Worm (Caenorhabditis elegans) whole organism, mixed stage, embryonic: ENCODE results near the gene Y43F8C.16.

Experiments used
- M03D4.4 ChIP-seq: sonication (generic microtip); optimal IDR thresholded peaks from 2 replicates; lab custom pipeline; 2017; ENCODE audit warnings: mild to moderate bottlenecking, missing genetic modification characterization, missing compliant biosample characterization
- bed-3 ChIP-seq: fragments of 200-800 bp; sonication (Bioruptor generic); optimal IDR thresholded peaks from 3 replicates; lab custom pipeline; 2018; ENCODE audit warnings: mild to moderate bottlenecking, missing genetic modification characterization, moderate library complexity, missing compliant biosample characterization
- ceh-39 ChIP-seq: fragments of 150-350 bp; optimal IDR thresholded peaks from 2 replicates; lab custom pipeline; 2014; ENCODE audit warnings: missing biosample characterization, missing genetic modification characterization
- ceh-43 ChIP-seq: fragments of 200-800 bp; sonication (Bioruptor generic); optimal IDR thresholded peaks from 2 replicates; lab custom pipeline; 2018; ENCODE audit warnings: mild to moderate bottlenecking, missing genetic modification characterization, moderate library complexity, missing compliant biosample characterization
- ceh-83 ChIP-seq: fragments of 200-800 bp; sonication (Bioruptor generic); optimal IDR thresholded peaks from 2 replicates; lab custom pipeline; 2018; ENCODE audit warnings: mild to moderate bottlenecking, missing genetic modification characterization, missing compliant biosample characterization
- ces-1 ChIP-seq: fragments of 150-350 bp; optimal IDR thresholded peaks from 2 replicates; lab custom pipeline; 2014; ENCODE audit warnings: missing biosample characterization, missing genetic modification reagents, missing genetic modification characterization
- cnd-1 ChIP-seq: fragments of 200-800 bp; sonication (Bioruptor generic); optimal IDR thresholded peaks from 2 replicates; lab custom pipeline; 2018; ENCODE audit warnings: mild to moderate bottlenecking, missing genetic modification characterization, missing compliant biosample characterization
- elt-1 ChIP-seq: sonication (generic microtip); optimal IDR thresholded peaks from 2 replicates; lab custom pipeline; 2017; ENCODE audit warnings: missing genetic modification characterization, mild to moderate bottlenecking, missing compliant biosample characterization, antibody characterized with exemption, moderate library complexity, borderline replicate concordance; ENCODE audit not compliant: insufficient read depth
- elt-3 ChIP-seq: fragments of 150-350 bp; optimal IDR thresholded peaks from 2 replicates; lab custom pipeline; 2014; ENCODE audit warnings: missing biosample characterization, missing genetic modification characterization
- ham-2 ChIP-seq: fragments of 200-800 bp; sonication (Bioruptor generic); optimal IDR thresholded peaks from 2 replicates; lab custom pipeline; 2018; ENCODE audit warnings: mild to moderate bottlenecking, missing genetic modification characterization, missing compliant biosample characterization
- lin-13 ChIP-seq: fragments of 150-350 bp; optimal IDR thresholded peaks from 2 replicates; lab custom pipeline; 2014; ENCODE audit warnings: missing biosample characterization, missing genetic modification characterization
- lsy-2 ChIP-seq: fragments of 150-350 bp; optimal IDR thresholded peaks from 2 replicates; lab custom pipeline; 2014; ENCODE audit warnings: missing biosample characterization, missing genetic modification characterization
- mab-5 ChIP-seq: fragments of 150-350 bp; optimal IDR thresholded peaks from 2 replicates; lab custom pipeline; 2014; ENCODE audit warnings: missing biosample characterization, missing genetic modification characterization
- mep-1 ChIP-seq: fragments of 150-350 bp; optimal IDR thresholded peaks from 2 replicates; lab custom pipeline; 2017; ENCODE audit warnings: missing biosample characterization, missing genetic modification reagents, missing genetic modification characterization, inconsistent platforms
- mls-2 ChIP-seq: sonication (generic microtip); optimal IDR thresholded peaks from 2 replicates; lab custom pipeline; 2016; ENCODE audit warnings: mild to moderate bottlenecking, missing genetic modification characterization, moderate library complexity, missing compliant biosample characterization
- nhr-12 ChIP-seq: fragments of 150-350 bp; optimal IDR thresholded peaks from 2 replicates; lab custom pipeline; 2014; ENCODE audit warnings: missing biosample characterization, missing genetic modification characterization
- nhr-237 ChIP-seq: fragments of 150-350 bp; optimal IDR thresholded peaks from 2 replicates; lab custom pipeline; 2014; ENCODE audit warnings: missing biosample characterization, missing genetic modification characterization
- nhr-28 ChIP-seq: fragments of 150-350 bp; optimal IDR thresholded peaks from 2 replicates; lab custom pipeline; 2014; ENCODE audit warnings: missing biosample characterization, missing genetic modification characterization
- nhr-76 ChIP-seq: sonication (generic microtip); optimal IDR thresholded peaks from 2 replicates; lab custom pipeline; 2017; ENCODE audit warnings: missing biosample characterization, missing genetic modification characterization
- pha-4 ChIP-seq: fragments of 150-350 bp; optimal IDR thresholded peaks from 2 replicates; lab custom pipeline; 2018; ENCODE audit warnings: missing biosample characterization, missing genetic modification reagents, missing genetic modification characterization
- sem-2 ChIP-seq: fragments of 200-800 bp; sonication (Bioruptor generic); optimal IDR thresholded peaks from 2 replicates; lab custom pipeline; 2018; ENCODE audit warnings: mild to moderate bottlenecking, missing genetic modification characterization, missing compliant biosample characterization
- snpc-4 ChIP-seq: fragments of 150-350 bp; optimal IDR thresholded peaks from 2 replicates; lab custom pipeline; 2014; ENCODE audit warnings: missing biosample characterization, missing genetic modification characterization
- sptf-1 ChIP-seq: sonication (generic microtip); optimal IDR thresholded peaks from 2 replicates; lab custom pipeline; 2017; ENCODE audit warnings: mild to moderate bottlenecking, missing genetic modification characterization, moderate library complexity, missing compliant biosample characterization
- tbx-8 ChIP-seq: fragments of 200-800 bp; sonication (Bioruptor generic); optimal IDR thresholded peaks from 2 replicates; lab custom pipeline; 2018; ENCODE audit warnings: mild to moderate bottlenecking, missing genetic modification characterization, moderate library complexity, missing compliant biosample characterization
- unc-120 ChIP-seq: sonication (generic microtip); optimal IDR thresholded peaks from 2 replicates; lab custom pipeline; 2017; ENCODE audit warnings: missing genetic modification characterization, missing compliant biosample characterization; ENCODE audit not compliant: poor library complexity, severe bottlenecking
- unc-39 ChIP-seq: fragments of 150-350 bp; optimal IDR thresholded peaks from 2 replicates; lab custom pipeline; 2014; ENCODE audit warnings: missing biosample characterization, missing genetic modification characterization
- unc-62 ChIP-seq: fragments of 150-350 bp; optimal IDR thresholded peaks from 2 replicates; lab custom pipeline; 2014; ENCODE audit warnings: missing biosample characterization, missing genetic modification reagents, missing genetic modification characterization
- zip-8 ChIP-seq: fragments of 150-350 bp; optimal IDR thresholded peaks from 2 replicates; lab custom pipeline; 2014; ENCODE audit warnings: missing biosample characterization, missing genetic modification characterization
- ztf-11 ChIP-seq: fragments of 150-350 bp; optimal IDR thresholded peaks from 2 replicates; lab custom pipeline; 2014; ENCODE audit warnings: missing biosample characterization, missing genetic modification characterization

Gene Y43F8C.16

ce11 chrV:19747144-19747543, 31.8 kb upstream of the Y43F8C.16 start:
- TF ChIP-seq mab-5 (tag; lab: Kevin White, UChicago) (no peak), lsy-2 (tag; lab: Kevin White, UChicago) (no peak), bed-3 (GFP tag; lab: Kevin White, UChicago) (no peak), tbx-8 (GFP tag; lab: Kevin White, UChicago) (no peak), ces-1 (GFP tag; lab: Kevin White, UChicago) (no peak), ceh-39 (tag; lab: Kevin White, UChicago) (no peak), elt-1 (tag; lab: Kevin White, UChicago) (no peak), mep-1 (tag; lab: Kevin White, UChicago) (no peak), snpc-4 (tag; lab: Kevin White, UChicago) (no peak), unc-120 (no peak), ceh-83 (GFP tag; lab: Kevin White, UChicago) (no peak), M03D4.4 (tag; lab: Kevin White, UChicago) (no peak), ham-2 (GFP tag; lab: Kevin White, UChicago) (no peak), unc-39 (no peak), sem-2 (GFP tag; lab: Kevin White, UChicago) (no peak), ztf-11 (no peak)

- no peak for TF ChIP-seq nhr-12 (tag; lab: Kevin White, UChicago)
- TF ChIP-seq bed-3 (GFP tag; lab: Kevin White, UChicago): no peak
- no peak for TF ChIP-seq ceh-39 (tag; lab: Kevin White, UChicago)
- TF ChIP-seq nhr-237 (tag; lab: Kevin White, UChicago): no peak
- TF ChIP-seq lsy-2 (tag; lab: Kevin White, UChicago): no peak
- TF ChIP-seq unc-120: no peak
- no peak for TF ChIP-seq mep-1 (tag; lab: Kevin White, UChicago)
- no peak for TF ChIP-seq lin-13 (tag; lab: Kevin White, UChicago)
- TF ChIP-seq, all 35 proteins: peak for 0
Observed at ce11 chrV:19745852-19746251, 30.5 kb upstream of the Y43F8C.16 start, which contains the start of gene W04E12.5. W04E12.5 (plus strand) TSS chrV:19746152.

ce11 chrV:19744210-19744609, 28.9 kb upstream of the Y43F8C.16 start:
- no peak for TF ChIP-seq nhr-76 (tag; lab: Kevin White, UChicago)
- no peak for TF ChIP-seq ceh-43 (GFP tag; lab: Kevin White, UChicago)
- no peak for TF ChIP-seq lsy-2 (tag; lab: Kevin White, UChicago)
- TF ChIP-seq sptf-1 (tag; lab: Kevin White, UChicago): no peak
- no peak for TF ChIP-seq snpc-4 (tag; lab: Kevin White, UChicago)
- TF ChIP-seq, all 35 proteins: peak for 0

ce11 chrV:19743794-19744193, 28.5 kb upstream of the Y43F8C.16 start:
- TF ChIP-seq M03D4.4 (tag; lab: Kevin White, UChicago) (no peak), elt-1 (tag; lab: Kevin White, UChicago) (no peak), mab-5 (tag; lab: Kevin White, UChicago) (no peak), nhr-28 (tag; lab: Kevin White, UChicago) (no peak), sem-2 (GFP tag; lab: Kevin White, UChicago) (no peak), pha-4 (no peak), unc-120 (no peak), mep-1 (tag; lab: Kevin White, UChicago) (no peak), mls-2 (no peak), lin-13 (tag; lab: Kevin White, UChicago) (no peak), elt-3 (tag; lab: Kevin White, UChicago) (no peak), nhr-76 (tag; lab: Kevin White, UChicago) (no peak), zip-8 (no peak), ham-2 (GFP tag; lab: Kevin White, UChicago) (no peak)

- TF ChIP-seq nhr-76 (tag; lab: Kevin White, UChicago): no peak
- TF ChIP-seq unc-62: no peak
- no peak for TF ChIP-seq nhr-28 (tag; lab: Kevin White, UChicago)
- TF ChIP-seq nhr-12 (tag; lab: Kevin White, UChicago): no peak
- no peak for TF ChIP-seq ceh-83 (GFP tag; lab: Kevin White, UChicago)
- TF ChIP-seq sem-2 (GFP tag; lab: Kevin White, UChicago): no peak
- TF ChIP-seq ces-1 (GFP tag; lab: Kevin White, UChicago): no peak
- TF ChIP-seq cnd-1: no peak
- TF ChIP-seq, all 35 proteins: peak for 0
Observed at ce11 chrV:19743305-19743704, 28.0 kb upstream of the Y43F8C.16 start, which contains the start of gene W04E12.4. W04E12.4 (plus strand) TSS chrV:19743605.
